Fruit fly (Drosophila melanogaster) whole organism, embryonic: Measurements from ENCODE around the gene mus201.

ENCODE experiments used
- Bteb2 ChIP-seq: fragments of 200-800 bp; sonication (Bioruptor generic); optimal IDR thresholded peaks from 2 replicates; lab custom pipeline; 2016; ENCODE audit warnings: missing biosample characterization, missing genetic modification characterization
- CG11560 ChIP-seq: fragments of 200-800 bp; sonication (Bioruptor generic); IDR thresholded peaks from 3 replicates; pipeline ENCODE4 v1.3.6; 2022; ENCODE audit warnings: missing biosample characterization, missing genetic modification characterization
- CG12155 ChIP-seq: fragments of 200-800 bp; sonication (Bioruptor generic); optimal IDR thresholded peaks from 3 replicates; lab custom pipeline; 2016; ENCODE audit warnings: missing biosample characterization, missing genetic modification characterization
- CG12236 ChIP-seq: fragments of 200-800 bp; sonication (Bioruptor generic); optimal IDR thresholded peaks from 2 replicates; lab custom pipeline; 2016; ENCODE audit warnings: missing biosample characterization, missing genetic modification characterization
- CG14050 ChIP-seq: fragments of 200-800 bp; sonication (Bioruptor generic); IDR thresholded peaks from 3 replicates; pipeline ENCODE4 v1.3.6; 2022; ENCODE audit warnings: missing biosample characterization, missing genetic modification characterization
- CG17829 ChIP-seq: fragments of 200-800 bp; optimal IDR thresholded peaks from 2 replicates; lab custom pipeline; 2019; ENCODE audit warnings: missing biosample characterization, mild to moderate bottlenecking, missing genetic modification characterization, moderate library complexity
- CG2116 ChIP-seq: fragments of 200-800 bp; sonication (Bioruptor generic); optimal IDR thresholded peaks from 3 replicates; lab custom pipeline; 2018; ENCODE audit warnings: missing biosample characterization, mild to moderate bottlenecking, missing genetic modification characterization
- CG32767 ChIP-seq: fragments of 200-800 bp; sonication (Bioruptor generic); IDR thresholded peaks from 2 replicates; pipeline ENCODE4 v1.3.6; 2022; ENCODE audit warnings: missing biosample characterization, missing genetic modification characterization
- CG32772 ChIP-seq: fragments of 200-800 bp; sonication (Bioruptor generic); IDR thresholded peaks from 2 replicates; pipeline ENCODE4 v1.3.6; 2022; ENCODE audit warnings: missing biosample characterization, missing genetic modification characterization
- CG6683 ChIP-seq: fragments of 200-800 bp; sonication (Bioruptor generic); optimal IDR thresholded peaks from 2 replicates; lab custom pipeline; 2017; ENCODE audit warnings: missing biosample characterization, mild to moderate bottlenecking, missing genetic modification characterization, missing genetic modification reagents
- CG6791 ChIP-seq: fragments of 200-800 bp; sonication (Bioruptor generic); IDR thresholded peaks from 3 replicates; pipeline ENCODE4 v1.3.6; 2022; ENCODE audit warnings: missing biosample characterization, missing genetic modification characterization; ENCODE audit not compliant: partially characterized antibody
- CG7271 ChIP-seq: fragments of 200-800 bp; sonication (Bioruptor generic); optimal IDR thresholded peaks from 2 replicates; lab custom pipeline; 2018; ENCODE audit warnings: missing biosample characterization, mild to moderate bottlenecking, missing genetic modification characterization, moderate library complexity
- CG7745 ChIP-seq: fragments of 200-800 bp; sonication (Bioruptor generic); optimal IDR thresholded peaks from 2 replicates; lab custom pipeline; 2018; ENCODE audit warnings: missing biosample characterization, mild to moderate bottlenecking, missing genetic modification characterization, moderate library complexity
- CG7839 ChIP-seq: fragments of 200-800 bp; sonication (Bioruptor generic); optimal IDR thresholded peaks from 3 replicates; lab custom pipeline; 2018; ENCODE audit warnings: missing biosample characterization, mild to moderate bottlenecking, missing genetic modification characterization, moderate library complexity
- CG8478 ChIP-seq: fragments of >200 bp; optimal IDR thresholded peaks from 2 replicates; lab custom pipeline; 2018
- CG9609 ChIP-seq: fragments of 200-800 bp; sonication (Bioruptor generic); optimal IDR thresholded peaks from 3 replicates; lab custom pipeline; 2016; ENCODE audit warnings: missing biosample characterization, missing genetic modification characterization
- CoRest ChIP-seq: fragments of 200-800 bp; sonication (Bioruptor generic); optimal IDR thresholded peaks from 3 replicates; lab custom pipeline; 2018; ENCODE audit warnings: missing biosample characterization, mild to moderate bottlenecking, missing genetic modification characterization, moderate library complexity
- CrebB ChIP-seq: fragments of 200-800 bp; sonication (Bioruptor generic); optimal IDR thresholded peaks from 3 replicates; lab custom pipeline; 2018; ENCODE audit warnings: missing biosample characterization, mild to moderate bottlenecking, missing genetic modification characterization
- Dek ChIP-seq: fragments of 200-800 bp; sonication (Bioruptor generic); optimal IDR thresholded peaks from 3 replicates; lab custom pipeline; 2019; ENCODE audit warnings: missing biosample characterization, mild to moderate bottlenecking, missing genetic modification characterization, moderate library complexity
- Elba2 ChIP-seq: fragments of 200-800 bp; sonication (Bioruptor generic); optimal IDR thresholded peaks from 3 replicates; lab custom pipeline; 2016; ENCODE audit warnings: missing biosample characterization, missing genetic modification characterization
- Fer2 ChIP-seq: fragments of 200-800 bp; sonication (Bioruptor generic); optimal IDR thresholded peaks from 2 replicates; lab custom pipeline; 2018; ENCODE audit warnings: missing biosample characterization, mild to moderate bottlenecking, missing genetic modification characterization, moderate library complexity
- Gug ChIP-seq: fragments of 200-800 bp; sonication (Bioruptor generic); IDR thresholded peaks from 4 replicates; pipeline ENCODE4 v1.3.6; 2022; ENCODE audit warnings: missing biosample characterization, missing genetic modification characterization
- HLH4C ChIP-seq: fragments of 200-800 bp; sonication (Bioruptor generic); IDR thresholded peaks from 3 replicates; pipeline ENCODE4 v1.3.6; 2022; ENCODE audit warnings: missing biosample characterization, missing genetic modification characterization; ENCODE audit not compliant: partially characterized antibody
- Neu2 ChIP-seq: fragments of 200-800 bp; sonication (Bioruptor generic); optimal IDR thresholded peaks from 3 replicates; lab custom pipeline; 2016; ENCODE audit warnings: missing biosample characterization, missing genetic modification characterization, borderline replicate concordance
- Oli ChIP-seq: fragments of 200-800 bp; sonication (Bioruptor generic); optimal IDR thresholded peaks from 2 replicates; lab custom pipeline; 2018; ENCODE audit warnings: missing biosample characterization, mild to moderate bottlenecking, missing genetic modification characterization, moderate library complexity
- Rx ChIP-seq: fragments of 200-800 bp; sonication (Bioruptor generic); IDR thresholded peaks from 2 replicates; pipeline ENCODE4 v1.3.6; 2022; ENCODE audit warnings: missing biosample characterization, missing genetic modification characterization
- Ssrp ChIP-seq: fragments of 200-800 bp; sonication (Bioruptor generic); optimal IDR thresholded peaks from 2 replicates; lab custom pipeline; 2018; ENCODE audit warnings: missing biosample characterization, mild to moderate bottlenecking, missing genetic modification characterization, moderate library complexity
- az2 ChIP-seq: fragments of 200-800 bp; sonication (Bioruptor generic); optimal IDR thresholded peaks from 3 replicates; lab custom pipeline; 2016; ENCODE audit warnings: missing biosample characterization, missing genetic modification characterization
- bbx ChIP-seq: fragments of 200-800 bp; sonication (Bioruptor generic); IDR thresholded peaks from 2 replicates; pipeline ENCODE4 v1.3.6; 2022; ENCODE audit warnings: missing biosample characterization, missing genetic modification characterization; ENCODE audit not compliant: partially characterized antibody
- br ChIP-seq: fragments of >200 bp; optimal IDR thresholded peaks from 2 replicates; lab custom pipeline; 2017
- en ChIP-seq: fragments of 200-800 bp; sonication (Bioruptor generic); optimal IDR thresholded peaks from 2 replicates; lab custom pipeline; 2016; ENCODE audit warnings: missing biosample characterization, missing genetic modification characterization
- eve ChIP-seq, 2 experiments: fragments of >200 bp; optimal IDR thresholded peaks; 2 replicates each; lab custom pipeline; 2017; ENCODE audit warnings: missing biosample characterization in 2 of 2, missing genetic modification characterization in 2 of 2
- ftz-f1 ChIP-seq: fragments of 200-800 bp; sonication (Bioruptor generic); optimal IDR thresholded peaks from 2 replicates; lab custom pipeline; 2016; ENCODE audit warnings: missing biosample characterization, missing genetic modification characterization
- gfzf ChIP-seq: fragments of 200-800 bp; sonication (Bioruptor generic); optimal IDR thresholded peaks from 2 replicates; lab custom pipeline; 2016; ENCODE audit warnings: missing biosample characterization, mild to moderate bottlenecking, missing genetic modification characterization, moderate library complexity
- gro ChIP-seq: fragments of 200-800 bp; sonication (Bioruptor generic); optimal IDR thresholded peaks from 2 replicates; lab custom pipeline; 2016; ENCODE audit warnings: missing biosample characterization, missing genetic modification characterization
- gsb ChIP-seq: fragments of 200-800 bp; sonication (Bioruptor generic); IDR thresholded peaks from 2 replicates; pipeline ENCODE4 v1.3.6; 2022; ENCODE audit warnings: missing biosample characterization, missing genetic modification characterization
- gt ChIP-seq: fragments of 200-800 bp; sonication (Bioruptor generic); IDR thresholded peaks from 2 replicates; pipeline ENCODE4 v1.3.6; 2022; ENCODE audit warnings: missing biosample characterization, missing genetic modification characterization
- hkb ChIP-seq, 2 experiments: fragments of 200-800 bp in 1 of 2; fragments of >200 bp in 1 of 2; sonication (Bioruptor generic) in 1 of 2; IDR thresholded peaks in 1 of 2; optimal IDR thresholded peaks in 1 of 2; 2 replicates each; pipeline versions ENCODE4 v1.3.6 to Lab custom; 2017 to 2022; ENCODE audit warnings: missing biosample characterization in 1 of 2, missing genetic modification characterization in 1 of 2
- ind ChIP-seq: fragments of 200-800 bp; sonication (Bioruptor generic); optimal IDR thresholded peaks from 3 replicates; lab custom pipeline; 2016; ENCODE audit warnings: missing biosample characterization, missing genetic modification characterization
- inv ChIP-seq: fragments of 200-800 bp; sonication (Bioruptor generic); IDR thresholded peaks from 2 replicates; pipeline ENCODE4 v1.3.6; 2022; ENCODE audit warnings: missing biosample characterization, missing genetic modification characterization; ENCODE audit not compliant: partially characterized antibody
- maf-S ChIP-seq: fragments of 200-800 bp; sonication (Bioruptor generic); optimal IDR thresholded peaks from 2 replicates; lab custom pipeline; 2016; ENCODE audit warnings: missing biosample characterization, missing genetic modification characterization
- nau ChIP-seq: fragments of 200-800 bp; sonication (Bioruptor generic); optimal IDR thresholded peaks from 3 replicates; lab custom pipeline; 2017; ENCODE audit warnings: missing biosample characterization, mild to moderate bottlenecking, missing genetic modification characterization, missing genetic modification reagents
- pan ChIP-seq, 4 experiments: fragments of >200 bp in 3 of 4; fragments of 200-800 bp in 1 of 4; sonication (Bioruptor generic) in 1 of 4; optimal IDR thresholded peaks in 3 of 4; IDR thresholded peaks in 1 of 4; 2 replicates each; pipeline versions ENCODE4 v1.3.6 to Lab custom; 2017 to 2022; ENCODE audit warnings: missing biosample characterization in 2 of 4, missing genetic modification characterization in 2 of 4, mixed read lengths in 1 of 4
- pho ChIP-seq: fragments of 200-800 bp; sonication (Bioruptor generic); optimal IDR thresholded peaks from 2 replicates; lab custom pipeline; 2016; ENCODE audit warnings: missing biosample characterization, missing genetic modification characterization
- phol ChIP-seq: fragments of 200-800 bp; sonication (Bioruptor generic); optimal IDR thresholded peaks from 3 replicates; lab custom pipeline; 2018; ENCODE audit warnings: missing biosample characterization, mild to moderate bottlenecking, missing genetic modification characterization, moderate library complexity
- psq ChIP-seq: fragments of 200-800 bp; sonication (Bioruptor generic); optimal IDR thresholded peaks from 2 replicates; lab custom pipeline; 2017; ENCODE audit warnings: missing biosample characterization, missing genetic modification characterization
- ro ChIP-seq: fragments of 200-800 bp; sonication (Bioruptor generic); IDR thresholded peaks from 2 replicates; pipeline ENCODE4 v1.3.6; 2022; ENCODE audit warnings: missing biosample characterization, missing genetic modification characterization
- row ChIP-seq: fragments of 200-800 bp; sonication (Bioruptor generic); IDR thresholded peaks from 3 replicates; pipeline ENCODE4 v1.3.6; 2022; ENCODE audit warnings: missing biosample characterization, missing genetic modification characterization
- sens ChIP-seq: fragments of 200-800 bp; sonication (Bioruptor generic); peaks from one replicate; lab custom pipeline; 2016; ENCODE audit warnings: missing biosample characterization, missing genetic modification characterization
- slbo ChIP-seq: fragments of 200-800 bp; sonication (Bioruptor generic); IDR thresholded peaks from 2 replicates; pipeline ENCODE4 v1.3.6; 2022; ENCODE audit warnings: missing biosample characterization, missing genetic modification characterization
- zfh2 ChIP-seq: fragments of 200-800 bp; sonication (Bioruptor generic); optimal IDR thresholded peaks from 2 replicates; lab custom pipeline; 2016; ENCODE audit warnings: missing biosample characterization, missing genetic modification characterization

mus201 gene

dm6 chr2L:8477971-8478370, 40.0 kb downstream of the mus201 start (continued):
- TF ChIP-seq CG12155 (no peak), HLH4C (GFP tag; lab: Robert Waterston, UW) (peak; percentile 49; the same call in 1 of the 3 replicates), Dek (peak; percentile 46), ro (GFP tag; lab: Robert Waterston, UW) (no peak), br (lab: Kevin White, UChicago) (no peak), Oli (tag; lab: Kevin White, UChicago) (no peak), row (no peak), Neu2 (no peak), nau (no peak), CG8478 (peak; percentile 87), hkb (optimal IDR thresholded peaks at IDR 0.05; lab: Kevin White, UChicago) (peak; percentile 2), hkb (GFP tag; IDR thresholded peaks at IDR 0.05; lab: Robert Waterston, UW) (no peak), CG9609 (GFP tag; lab: Kevin White, UChicago) (no peak), az2 (GFP tag; lab: Kevin White, UChicago) (no peak), pho (GFP tag; lab: Kevin White, UChicago) (peak; percentile 30), ftz-f1 (no peak), CrebB (tag; lab: Kevin White, UChicago) (no peak), CG11560 (tag; lab: Robert Waterston, UW) (peak; percentile 96), eve (GFP tag; optimal IDR thresholded peaks at IDR 0.05; lab: Kevin White, UChicago) (no peak), zfh2 (GFP tag; lab: Kevin White, UChicago) (no peak), ind (GFP tag; lab: Kevin White, UChicago) (no peak), slbo (GFP tag; lab: Robert Waterston, UW) (0 out of 2 replicates have a peak, but pooled peaks have one; percentile 17), psq (GFP tag; lab: Kevin White, UChicago) (no peak), en (GFP tag; lab: Kevin White, UChicago) (no peak), CG12236 (no peak), gsb (GFP tag; lab: Robert Waterston, UW) (no peak), maf-S (peak; percentile 3), CG14050 (GFP tag; lab: Robert Waterston, UW) (no peak), Elba2 (no peak), Ssrp (tag; lab: Kevin White, UChicago) (no peak), CG7745 (no peak), CG7271 (tag; lab: Kevin White, UChicago) (no peak), Gug (GFP tag; lab: Robert Waterston, UW) (no peak), gt (GFP tag; lab: Robert Waterston, UW) (no peak), CG32767 (GFP tag; lab: Robert Waterston, UW) (no peak), inv (peak; percentile 29; the same call in 1 of the 2 replicates), gro (GFP tag; lab: Kevin White, UChicago) (no peak), Bteb2 (no peak), sens (GFP tag; lab: Kevin White, UChicago) (peak; percentile 48), CoRest (tag; lab: Kevin White, UChicago) (peak; percentile 63), CG17829 (peak; percentile 23), CG2116 (GFP tag; lab: Kevin White, UChicago) (peak; percentile 53), bbx (GFP tag; lab: Robert Waterston, UW) (peak; percentile 52; the same call in 1 of the 2 replicates), CG6683 (GFP tag; lab: Kevin White, UChicago) (no peak), CG7839 (tag; lab: Kevin White, UChicago) (peak; percentile 5), CG6791 (GFP tag; lab: Robert Waterston, UW) (peak; percentile 58), pan (optimal IDR thresholded peaks at IDR 0.05; lab: Kevin White, UChicago) (no peak), pan (GFP tag; optimal IDR thresholded peaks at IDR 0.05 in 1 of 2, IDR thresholded peaks at IDR 0.05 in 1 of 2) (no peak), CG32772 (GFP tag; lab: Robert Waterston, UW) (no peak), gfzf (GFP tag; lab: Kevin White, UChicago) (peak; percentile 23), phol (peak; percentile 51), Fer2 (tag; lab: Kevin White, UChicago) (no peak), Rx (GFP tag; lab: Robert Waterston, UW) (no peak)
